Fruit fly (Drosophila melanogaster): ENCODE results near the gene Cp7Fa.

dm6 chrX:8520517-8520916 lies 49.8 kb downstream of the Cp7Fa start:
- TF ChIP-seq CG34367 (tag; optimal IDR thresholded peaks at IDR 0.05) (no peak), CG4496 (GFP tag; IDR thresholded peaks at IDR 0.05) (no peak), CG10348 (GFP tag; IDR thresholded peaks at IDR 0.05) (no peak), EcR (GFP tag; optimal IDR thresholded peaks at IDR 0.05) (no peak), CG8301 (tag; optimal IDR thresholded peaks at IDR 0.05) (no peak), CG9948 (tag; optimal IDR thresholded peaks at IDR 0.05) (no peak)

Measured in whole organism, pupa.